Worm (Caenorhabditis elegans) whole organism, L2 larva: ENCODE data around the gene wrt-1.
A peak's percentile ranks its signal among the peaks of the same experiment; 100 is the strongest.

ENCODE experiments used
- F13H6.1 ChIP-seq: sonication (generic microtip); optimal IDR thresholded peaks from 2 replicates; lab custom pipeline; 2016; ENCODE audit warnings: missing genetic modification characterization, missing compliant biosample characterization
- elt-1 ChIP-seq: fragments of 150-350 bp; optimal IDR thresholded peaks from 2 replicates; lab custom pipeline; 2014; ENCODE audit warnings: missing biosample characterization, missing genetic modification characterization
- lin-13 ChIP-seq: fragments of 150-350 bp; optimal IDR thresholded peaks from 2 replicates; lab custom pipeline; 2014; ENCODE audit warnings: missing biosample characterization, missing genetic modification reagents, missing genetic modification characterization
- lin-39 ChIP-seq: fragments of 150-350 bp; optimal IDR thresholded peaks from 2 replicates; lab custom pipeline; 2014; ENCODE audit warnings: missing biosample characterization, missing genetic modification reagents, missing genetic modification characterization
- mdl-1 ChIP-seq, 2 experiments: fragments of 150-350 bp in 1 of 2; sonication (generic microtip) in 1 of 2; optimal IDR thresholded peaks; 2 replicates each; lab custom pipeline; 2017; ENCODE audit warnings: missing biosample characterization in 2 of 2, missing genetic modification characterization in 2 of 2
- nhr-25 ChIP-seq: fragments of 150-350 bp; sonication (generic microtip); optimal IDR thresholded peaks from 3 replicates; lab custom pipeline; 2014; ENCODE audit warnings: missing biosample characterization, missing genetic modification characterization
- nhr-77 ChIP-seq: fragments of 150-350 bp; optimal IDR thresholded peaks from 2 replicates; lab custom pipeline; 2014; ENCODE audit warnings: missing biosample characterization, missing genetic modification characterization
- unc-39 ChIP-seq: fragments of 150-350 bp; optimal IDR thresholded peaks from 2 replicates; lab custom pipeline; 2014; ENCODE audit warnings: missing biosample characterization, missing genetic modification characterization
- unc-62 ChIP-seq: fragments of 150-350 bp; optimal IDR thresholded peaks from 2 replicates; lab custom pipeline; 2014; ENCODE audit warnings: missing biosample characterization, missing genetic modification reagents, missing genetic modification characterization

DNA sequence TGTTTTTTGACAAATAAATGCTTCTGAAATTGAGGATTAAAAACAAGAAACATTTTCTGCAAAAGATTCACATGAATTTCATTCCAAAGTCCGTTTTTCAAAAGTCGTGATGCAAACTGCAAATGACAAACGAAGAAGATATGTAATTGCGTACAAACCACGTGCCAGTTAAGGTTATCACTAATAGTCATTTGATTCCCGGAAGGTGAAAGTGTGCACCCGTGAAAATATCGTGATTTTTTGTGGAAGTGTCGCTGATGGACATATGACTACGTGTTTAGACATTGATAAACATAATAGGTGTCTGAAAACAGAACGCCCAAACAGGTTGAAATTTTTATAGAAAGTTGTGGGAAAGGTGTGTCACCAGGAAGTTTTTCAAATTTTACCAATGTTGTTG, 2.6 kb upstream of the wrt-1 start:
- TF ChIP-seq lin-39, result no peak
- no peak for TF ChIP-seq lin-13
- TF ChIP-seq elt-1 (tag; lab: Kevin White, UChicago), result no peak
- TF ChIP-seq nhr-77 (tag; lab: Kevin White, UChicago), result no peak
- no peak for TF ChIP-seq unc-39 (tag; lab: Kevin White, UChicago)
- TF ChIP-seq F13H6.1 (tag; lab: Kevin White, UChicago), result no peak
- no peak for TF ChIP-seq unc-62 (GFP tag; lab: Kevin White, UChicago)
- peak in 1 of 2 experiments; percentile 53 for TF ChIP-seq mdl-1 (tag; optimal IDR thresholded peaks at IDR 0.05; lab: Kevin White, UChicago)
- TF ChIP-seq nhr-25, result no peak
